Worm (Caenorhabditis elegans): ENCODE results near the gene F01F1.2.

DNA sequence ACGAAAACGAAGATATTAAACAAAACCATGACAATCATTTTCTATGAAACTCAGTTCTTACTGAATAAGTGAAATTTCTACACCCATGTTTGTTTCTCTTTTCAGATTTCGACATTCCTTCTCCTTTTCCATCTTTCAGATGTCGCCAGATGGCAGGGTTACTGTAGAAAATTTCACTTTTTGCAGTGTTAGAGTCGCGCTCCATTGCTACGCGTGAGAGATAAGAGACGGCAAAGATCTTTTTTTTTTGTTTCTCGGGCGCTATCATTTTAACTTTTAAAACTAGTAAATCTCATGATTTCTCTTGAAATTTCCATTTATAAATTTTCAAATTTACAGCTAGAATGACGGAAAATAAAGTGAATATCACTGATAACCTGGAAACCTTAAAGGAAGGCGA, at the start of gene F01F1.2, which contains the start of gene mig-21:
- TF ChIP-seq tlp-1 (tag; optimal IDR thresholded peaks at IDR 0.05) (no peak), ces-1 (GFP tag; optimal IDR thresholded peaks at IDR 0.05) (no peak), nhr-12 (tag; optimal IDR thresholded peaks at IDR 0.05) (no peak), blmp-1 (tag; optimal IDR thresholded peaks at IDR 0.05) (peak; percentile 96), nhr-84 (tag; optimal IDR thresholded peaks at IDR 0.05) (no peak), zag-1 (tag; optimal IDR thresholded peaks at IDR 0.05) (no peak), lin-13 (GFP tag; optimal IDR thresholded peaks at IDR 0.05) (no peak), nhr-237 (tag; optimal IDR thresholded peaks at IDR 0.05) (no peak), lin-15B (tag; optimal IDR thresholded peaks at IDR 0.05) (no peak), sox-4 (tag; optimal IDR thresholded peaks at IDR 0.05) (no peak), egl-27 (tag; optimal IDR thresholded peaks at IDR 0.05) (no peak)
